Fruit fly (Drosophila melanogaster): Measurements from ENCODE around the gene CG43880.

- no peak for TF ChIP-seq Sin3A (optimal IDR thresholded peaks at IDR 0.05)
- TF ChIP-seq ttk (optimal IDR thresholded peaks at IDR 0.05) = no peak
- no peak for TF ChIP-seq h (optimal IDR thresholded peaks at IDR 0.05)
- no peak for TF ChIP-seq psq (optimal IDR thresholded peaks at IDR 0.05)
- TF ChIP-seq Myc (optimal IDR thresholded peaks at IDR 0.05) = no peak
Measured at dm6 chr3L:7903489-7904150, 42.5 kb downstream of the CG43880 start.
